Worm (Caenorhabditis elegans): ENCODE measurements around the gene M151.2.

DNA sequence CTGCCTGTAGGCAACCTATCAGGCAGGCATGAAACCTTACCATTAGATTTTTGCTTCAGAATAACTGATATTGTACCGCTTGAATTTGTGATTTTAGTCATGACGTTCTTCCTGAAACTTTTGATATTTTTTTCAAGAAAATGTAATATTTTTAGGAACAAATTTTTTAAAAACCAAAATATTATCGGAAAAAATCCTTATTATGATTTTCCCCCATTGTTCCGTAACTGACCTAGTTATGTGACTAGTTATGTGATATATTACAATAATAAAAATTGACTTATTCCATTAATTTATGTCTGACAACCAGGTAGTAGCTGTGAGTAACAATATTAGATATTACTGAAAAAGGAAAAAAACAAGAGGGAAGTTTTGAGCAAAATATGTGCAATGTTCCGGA, 40.0 kb downstream of the M151.2 start, which contains the start of gene srx-98:
- no peak for TF ChIP-seq ztf-11 (tag; optimal IDR thresholded peaks at IDR 0.05)
- no peak for TF ChIP-seq R02D3.7 (tag; optimal IDR thresholded peaks at IDR 0.05)
- no peak for TF ChIP-seq nhr-11 (tag; optimal IDR thresholded peaks at IDR 0.05)
- no peak for TF ChIP-seq alr-1 (tag; optimal IDR thresholded peaks at IDR 0.05)
- TF ChIP-seq Y55F3AM.14 (GFP tag; optimal IDR thresholded peaks at IDR 0.05), result no peak
